Worm (Caenorhabditis elegans) whole organism, mixed stage, embryonic: Measurements from ENCODE around the gene Y48E1B.17.

Experiments used
- ham-2 ChIP-seq: fragments of 200-800 bp; sonication (Bioruptor generic); optimal IDR thresholded peaks from 2 replicates; lab custom pipeline; 2018; ENCODE audit warnings: mild to moderate bottlenecking, missing genetic modification characterization, missing compliant biosample characterization
- lin-32 ChIP-seq: fragments of 200-800 bp; sonication (Bioruptor generic); optimal IDR thresholded peaks from 2 replicates; lab custom pipeline; 2018; ENCODE audit warnings: mild to moderate bottlenecking, missing genetic modification characterization, missing compliant biosample characterization
- mep-1 ChIP-seq: fragments of 150-350 bp; optimal IDR thresholded peaks from 2 replicates; lab custom pipeline; 2017; ENCODE audit warnings: missing biosample characterization, missing genetic modification reagents, missing genetic modification characterization, inconsistent platforms
- nhr-12 ChIP-seq: fragments of 150-350 bp; optimal IDR thresholded peaks from 2 replicates; lab custom pipeline; 2014; ENCODE audit warnings: missing biosample characterization, missing genetic modification characterization
- nhr-28 ChIP-seq: fragments of 150-350 bp; optimal IDR thresholded peaks from 2 replicates; lab custom pipeline; 2014; ENCODE audit warnings: missing biosample characterization, missing genetic modification characterization
- pha-4 ChIP-seq: fragments of 150-350 bp; optimal IDR thresholded peaks from 2 replicates; lab custom pipeline; 2018; ENCODE audit warnings: missing biosample characterization, missing genetic modification reagents, missing genetic modification characterization
- snpc-4 ChIP-seq: fragments of 150-350 bp; optimal IDR thresholded peaks from 2 replicates; lab custom pipeline; 2014; ENCODE audit warnings: missing biosample characterization, missing genetic modification characterization
- sptf-1 ChIP-seq: sonication (generic microtip); optimal IDR thresholded peaks from 2 replicates; lab custom pipeline; 2017; ENCODE audit warnings: mild to moderate bottlenecking, missing genetic modification characterization, moderate library complexity, missing compliant biosample characterization
- unc-39 ChIP-seq: fragments of 150-350 bp; optimal IDR thresholded peaks from 2 replicates; lab custom pipeline; 2014; ENCODE audit warnings: missing biosample characterization, missing genetic modification characterization
- ztf-11 ChIP-seq: fragments of 150-350 bp; optimal IDR thresholded peaks from 2 replicates; lab custom pipeline; 2014; ENCODE audit warnings: missing biosample characterization, missing genetic modification characterization

DNA sequence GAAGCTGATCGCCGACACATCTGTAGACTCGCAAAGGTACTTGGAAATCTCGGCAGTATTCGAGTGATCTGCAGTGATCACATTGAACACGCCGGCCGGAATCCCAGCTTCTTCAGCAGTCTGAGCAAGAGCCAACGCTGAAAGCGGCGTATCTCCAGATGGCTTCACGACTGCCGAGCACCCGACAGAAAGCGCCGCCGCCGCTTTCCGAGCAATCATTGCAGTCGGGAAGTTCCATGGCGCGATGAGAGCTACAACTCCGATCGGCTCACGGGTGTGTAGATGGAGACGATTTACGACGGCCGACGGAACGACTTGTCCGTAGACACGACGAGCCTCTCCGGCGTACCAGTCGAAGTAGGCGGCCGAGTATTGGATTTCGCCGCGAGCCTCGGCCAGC lies 51.0 kb downstream of the Y48E1B.17 start:
- no peak for TF ChIP-seq snpc-4 (tag; lab: Kevin White, UChicago)
- TF ChIP-seq lin-32 (GFP tag; lab: Kevin White, UChicago) = no peak
- no peak for TF ChIP-seq ham-2 (GFP tag; lab: Kevin White, UChicago)
- TF ChIP-seq nhr-12 (tag; lab: Kevin White, UChicago) = no peak
- TF ChIP-seq sptf-1 (tag; lab: Kevin White, UChicago) = no peak
- TF ChIP-seq pha-4 (tag; lab: Kevin White, UChicago) = no peak
- no peak for TF ChIP-seq mep-1
- no peak for TF ChIP-seq ztf-11 (tag; lab: Kevin White, UChicago)
- TF ChIP-seq unc-39 (tag; lab: Kevin White, UChicago) = no peak
- TF ChIP-seq nhr-28 (tag; lab: Kevin White, UChicago) = no peak
